Fruit fly (Drosophila melanogaster) whole organism, pupa: ENCODE results near the gene CG17598.

Source experiments
- CG10348 ChIP-seq: fragments of 200-800 bp; sonication (Bioruptor generic); IDR thresholded peaks from 2 replicates; pipeline ENCODE4 v1.3.6; 2022; ENCODE audit warnings: missing biosample characterization, missing genetic modification characterization
- CG14655 ChIP-seq: fragments of 200-800 bp; sonication (Bioruptor generic); optimal IDR thresholded peaks from 3 replicates; lab custom pipeline; 2017; ENCODE audit warnings: mild to moderate bottlenecking, missing biosample characterization, missing genetic modification reagents, missing genetic modification characterization
- EcR ChIP-seq: fragments of 200-800 bp; sonication (Bioruptor generic); optimal IDR thresholded peaks from 3 replicates; lab custom pipeline; 2019; ENCODE audit warnings: missing biosample characterization, missing genetic modification characterization, mild to moderate bottlenecking, moderate library complexity, missing genetic modification reagents
- Pif1B ChIP-seq: fragments of 200-800 bp; sonication (Bioruptor generic); optimal IDR thresholded peaks from 3 replicates; lab custom pipeline; 2016; ENCODE audit warnings: missing biosample characterization, missing genetic modification characterization
- Snoo ChIP-seq: fragments of 200-800 bp; sonication (Bioruptor generic); optimal IDR thresholded peaks from 3 replicates; lab custom pipeline; 2017; ENCODE audit warnings: missing biosample characterization, mild to moderate bottlenecking, missing genetic modification characterization, inconsistent platforms

DNA sequence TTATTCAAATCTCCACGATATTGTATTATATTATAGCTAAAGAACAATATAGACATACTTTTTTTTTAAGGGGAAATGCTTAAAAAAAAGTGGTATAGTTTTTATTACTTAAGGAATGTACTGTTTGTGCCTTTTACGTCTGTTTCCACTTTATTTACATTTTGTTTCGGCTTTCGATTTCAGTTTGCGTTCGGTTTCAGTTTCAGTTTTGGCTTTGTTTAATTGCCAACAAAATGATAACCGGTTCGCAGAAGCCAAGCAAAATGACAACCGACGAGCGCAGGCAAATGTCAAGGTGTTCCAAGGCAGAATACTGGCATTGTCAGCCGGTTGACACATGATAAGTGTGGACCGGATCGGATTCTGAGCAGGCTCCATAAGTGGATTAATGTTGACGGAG lies 13.0 kb downstream of the CG17598 start:
- no peak for TF ChIP-seq CG10348 (GFP tag; lab: Robert Waterston, UW)
- no peak for TF ChIP-seq Pif1B (GFP tag; lab: Kevin White, UChicago)
- TF ChIP-seq EcR: no peak
- TF ChIP-seq Snoo (tag; lab: Kevin White, UChicago): no peak
- TF ChIP-seq CG14655 (GFP tag; lab: Kevin White, UChicago): no peak
